Worm (Caenorhabditis elegans) whole organism, young adult: ENCODE results near the gene idpc-2.

Experiments used
- B0035.1 ChIP-seq: sonication (generic microtip); optimal IDR thresholded peaks from 2 replicates; lab custom pipeline; 2016; ENCODE audit warnings: missing genetic modification characterization, mild to moderate bottlenecking, missing compliant biosample characterization, missing genotype, missing genetic modification reagents
- F33H1.4 ChIP-seq: fragments of 200-800 bp; sonication (Bioruptor generic); IDR thresholded peaks from 2 replicates; pipeline ENCODE4 v1.3.6; 2022; ENCODE audit warnings: missing genetic modification reagents, missing genetic modification characterization, missing compliant biosample characterization
- F37B4.10 ChIP-seq: fragments of 200-800 bp; sonication (Bioruptor generic); IDR thresholded peaks from 2 replicates; pipeline ENCODE4 v1.3.6; 2022; ENCODE audit warnings: missing genetic modification characterization, missing compliant biosample characterization
- T26A5.8 ChIP-seq: sonication (generic microtip); optimal IDR thresholded peaks from 2 replicates; lab custom pipeline; 2016; ENCODE audit warnings: missing genetic modification characterization, missing compliant biosample characterization
- Y53F4B.3 ChIP-seq: fragments of 200-800 bp; sonication (Bioruptor generic); IDR thresholded peaks from 2 replicates; pipeline ENCODE4 v1.3.6; 2022; ENCODE audit warnings: missing genetic modification reagents, missing genetic modification characterization, missing compliant biosample characterization
- Y56A3A.18 ChIP-seq: fragments of 200-800 bp; sonication (Bioruptor generic); IDR thresholded peaks from 2 replicates; pipeline ENCODE4 v1.3.6; 2022; ENCODE audit warnings: missing genetic modification reagents, missing genetic modification characterization, missing compliant biosample characterization
- akir-1 ChIP-seq: fragments of 200-800 bp; sonication (Bioruptor generic); optimal IDR thresholded peaks from 2 replicates; lab custom pipeline; 2018; ENCODE audit warnings: mild to moderate bottlenecking, missing genetic modification characterization, moderate library complexity, missing compliant biosample characterization
- ama-1 ChIP-seq, 3 experiments: fragments of 150-350 bp in 1 of 3; sonication (generic microtip) in 2 of 3; optimal IDR thresholded peaks; 2 replicates each; lab custom pipeline; 2014 to 2018; ENCODE audit warnings: missing biosample characterization in 2 of 3, missing genetic modification characterization in 2 of 3, missing genetic modification reagents in 2 of 3
- aptf-3 ChIP-seq: fragments of 200-800 bp; sonication (Bioruptor generic); IDR thresholded peaks from 2 replicates; pipeline ENCODE4 v1.3.6; 2022; ENCODE audit warnings: missing genetic modification characterization, missing compliant biosample characterization
- atf-7 ChIP-seq: sonication (generic microtip); optimal IDR thresholded peaks from 2 replicates; lab custom pipeline; 2017; ENCODE audit warnings: mild to moderate bottlenecking, missing genetic modification characterization, missing compliant biosample characterization
- athp-1 ChIP-seq: sonication (generic microtip); optimal IDR thresholded peaks from 2 replicates; lab custom pipeline; 2017; ENCODE audit warnings: mild to moderate bottlenecking, missing genetic modification characterization, missing compliant biosample characterization
- attf-5 ChIP-seq: fragments of 200-800 bp; sonication (Bioruptor generic); optimal IDR thresholded peaks from 2 replicates; lab custom pipeline; 2018; ENCODE audit warnings: mild to moderate bottlenecking, missing genetic modification characterization, missing compliant biosample characterization
- attf-6 ChIP-seq: fragments of 200-800 bp; sonication (Bioruptor generic); IDR thresholded peaks from 2 replicates; pipeline ENCODE4 v1.3.6; 2022; ENCODE audit warnings: missing genetic modification reagents, missing genetic modification characterization, missing compliant biosample characterization
- cebp-1 ChIP-seq, 2 experiments: fragments of 200-800 bp in 1 of 2; sonication (Bioruptor generic) in 1 of 2; sonication (generic microtip) in 1 of 2; IDR thresholded peaks in 1 of 2; optimal IDR thresholded peaks in 1 of 2; 2 replicates each; pipeline versions ENCODE4 v1.3.6 to Lab custom; 2017 to 2022; ENCODE audit warnings: missing compliant biosample characterization in 2 of 2, missing genetic modification characterization in 2 of 2, mild to moderate bottlenecking in 1 of 2, missing genetic modification reagents in 1 of 2, moderate library complexity in 1 of 2
- ceh-91 ChIP-seq: fragments of 200-800 bp; sonication (Bioruptor generic); IDR thresholded peaks from 2 replicates; pipeline ENCODE4 v1.3.6; 2022; ENCODE audit warnings: missing genetic modification reagents, missing genetic modification characterization, missing compliant biosample characterization
- die-1 ChIP-seq: sonication (generic microtip); optimal IDR thresholded peaks from 2 replicates; lab custom pipeline; 2016; ENCODE audit warnings: missing genotype, mild to moderate bottlenecking, missing genetic modification characterization, missing compliant biosample characterization
- dpl-1 ChIP-seq: fragments of 150-350 bp; optimal IDR thresholded peaks from 2 replicates; lab custom pipeline; 2014; ENCODE audit warnings: missing biosample characterization, missing genetic modification reagents, missing genetic modification characterization
- egl-18 ChIP-seq: fragments of 200-800 bp; sonication (Bioruptor generic); IDR thresholded peaks from 2 replicates; pipeline ENCODE4 v1.3.6; 2022; ENCODE audit warnings: missing genetic modification reagents, missing genetic modification characterization, missing compliant biosample characterization
- ekl-4 ChIP-seq: fragments of 200-800 bp; sonication (Bioruptor generic); IDR thresholded peaks from 2 replicates; pipeline ENCODE4 v1.3.6; 2022; ENCODE audit warnings: missing genetic modification reagents, missing genetic modification characterization, missing compliant biosample characterization
- ets-4 ChIP-seq: fragments of 200-800 bp; sonication (Bioruptor generic); optimal IDR thresholded peaks from 2 replicates; lab custom pipeline; 2018; ENCODE audit warnings: mild to moderate bottlenecking, missing genetic modification characterization, missing compliant biosample characterization
- gei-17 ChIP-seq: fragments of 200-800 bp; sonication (Bioruptor generic); optimal IDR thresholded peaks from 2 replicates; lab custom pipeline; 2018; ENCODE audit warnings: mild to moderate bottlenecking, missing genetic modification characterization, missing compliant biosample characterization
- hlh-26 ChIP-seq: fragments of 200-800 bp; sonication (Bioruptor generic); conservative IDR thresholded peaks from 2 replicates; pipeline ENCODE4 v1.3.6; 2022; ENCODE audit warnings: missing genetic modification reagents, missing genetic modification characterization, missing compliant biosample characterization
- lag-1 ChIP-seq: fragments of 200-800 bp; sonication (Bioruptor generic); IDR thresholded peaks from 2 replicates; pipeline ENCODE4 v1.3.6; 2022; ENCODE audit warnings: missing genetic modification reagents, missing genetic modification characterization, missing compliant biosample characterization
- let-526 ChIP-seq: fragments of 200-800 bp; sonication (Bioruptor generic); IDR thresholded peaks from 2 replicates; pipeline ENCODE4 v1.3.6; 2022; ENCODE audit warnings: missing genetic modification reagents, missing genetic modification characterization, missing compliant biosample characterization
- lin-54 ChIP-seq: fragments of 200-800 bp; sonication (Bioruptor generic); optimal IDR thresholded peaks from 2 replicates; lab custom pipeline; 2018; ENCODE audit warnings: mild to moderate bottlenecking, missing genetic modification characterization, missing compliant biosample characterization
- lsl-1 ChIP-seq: fragments of 200-800 bp; sonication (Bioruptor generic); optimal IDR thresholded peaks from 2 replicates; lab custom pipeline; 2018; ENCODE audit warnings: mild to moderate bottlenecking, missing genetic modification characterization, moderate library complexity, missing compliant biosample characterization
- madf-3 ChIP-seq: fragments of 200-800 bp; sonication (Bioruptor generic); IDR thresholded peaks from 2 replicates; pipeline ENCODE4 v1.3.6; 2022; ENCODE audit warnings: missing genetic modification reagents, missing genetic modification characterization, missing compliant biosample characterization
- madf-8 ChIP-seq: fragments of 200-800 bp; sonication (Bioruptor generic); conservative IDR thresholded peaks from 2 replicates; pipeline ENCODE4 v1.3.6; 2022; ENCODE audit warnings: missing genetic modification reagents, missing genetic modification characterization, missing compliant biosample characterization
- mxl-1 ChIP-seq: sonication (generic microtip); optimal IDR thresholded peaks from 2 replicates; lab custom pipeline; 2016; ENCODE audit warnings: missing genetic modification characterization, missing compliant biosample characterization
- nhr-27 ChIP-seq: fragments of 200-800 bp; sonication (Bioruptor generic); optimal IDR thresholded peaks from 2 replicates; lab custom pipeline; 2018; ENCODE audit warnings: mild to moderate bottlenecking, missing genetic modification characterization, moderate library complexity, missing compliant biosample characterization
- nhr-80 ChIP-seq: sonication (generic microtip); optimal IDR thresholded peaks from 2 replicates; lab custom pipeline; 2016; ENCODE audit warnings: missing genetic modification characterization, missing compliant biosample characterization
- rpc-1 ChIP-seq, 2 experiments: fragments of 150-350 bp in 1 of 2; sonication (generic microtip) in 1 of 2; optimal IDR thresholded peaks; 2 replicates each; lab custom pipeline; 2014 to 2018; ENCODE audit warnings: missing biosample characterization in 1 of 2, missing genetic modification characterization in 1 of 2, missing genetic modification reagents in 1 of 2, missing genotype in 1 of 2
- snpc-1.1 ChIP-seq: sonication (generic microtip); optimal IDR thresholded peaks from 2 replicates; lab custom pipeline; 2017; ENCODE audit warnings: missing genetic modification characterization, mild to moderate bottlenecking, missing compliant biosample characterization, antibody characterized with exemption, moderate library complexity, missing genotype, missing genetic modification reagents; ENCODE audit not compliant: insufficient read depth
- snpc-1.3 ChIP-seq: sonication (generic microtip); optimal IDR thresholded peaks from 2 replicates; lab custom pipeline; 2017; ENCODE audit warnings: missing genetic modification characterization, mild to moderate bottlenecking, missing compliant biosample characterization, antibody characterized with exemption, moderate library complexity, missing genotype, missing genetic modification reagents; ENCODE audit not compliant: insufficient read depth
- snpc-3.4 ChIP-seq: sonication (generic microtip); optimal IDR thresholded peaks from 2 replicates; lab custom pipeline; 2017; ENCODE audit warnings: missing genetic modification characterization, mild to moderate bottlenecking, missing compliant biosample characterization, antibody characterized with exemption, moderate library complexity, missing genotype, missing genetic modification reagents
- snpc-4 ChIP-seq, 5 experiments: fragments of 150-350 bp in 1 of 5; sonication (generic microtip) in 4 of 5; optimal IDR thresholded peaks; 2 replicates each; lab custom pipeline; 2014 to 2018; ENCODE audit warnings: missing genetic modification characterization in 5 of 5, missing biosample characterization in 3 of 5, antibody characterized with exemption in 2 of 5, mild to moderate bottlenecking in 2 of 5, missing compliant biosample characterization in 2 of 5, missing genotype in 2 of 5, moderate library complexity in 2 of 5, missing genetic modification reagents in 1 of 5
- sptf-2 ChIP-seq: fragments of 200-800 bp; sonication (Bioruptor generic); optimal IDR thresholded peaks from 2 replicates; lab custom pipeline; 2018; ENCODE audit warnings: mild to moderate bottlenecking, missing genetic modification characterization, missing compliant biosample characterization
- tbp1 ChIP-seq: fragments of 200-800 bp; sonication (Bioruptor generic); optimal IDR thresholded peaks from 2 replicates; lab custom pipeline; 2018; ENCODE audit warnings: mild to moderate bottlenecking, missing genetic modification characterization, missing compliant biosample characterization
- ztf-25 ChIP-seq: fragments of 200-800 bp; sonication (Bioruptor generic); IDR thresholded peaks from 2 replicates; pipeline ENCODE4 v1.3.6; 2022; ENCODE audit warnings: missing genetic modification reagents, missing genetic modification characterization, missing compliant biosample characterization
- ztf-6 ChIP-seq: fragments of 200-800 bp; sonication (Bioruptor generic); IDR thresholded peaks from 2 replicates; pipeline ENCODE4 v1.3.6; 2022; ENCODE audit warnings: missing genetic modification reagents, missing genetic modification characterization, missing compliant biosample characterization

Gene idpc-2

DNA sequence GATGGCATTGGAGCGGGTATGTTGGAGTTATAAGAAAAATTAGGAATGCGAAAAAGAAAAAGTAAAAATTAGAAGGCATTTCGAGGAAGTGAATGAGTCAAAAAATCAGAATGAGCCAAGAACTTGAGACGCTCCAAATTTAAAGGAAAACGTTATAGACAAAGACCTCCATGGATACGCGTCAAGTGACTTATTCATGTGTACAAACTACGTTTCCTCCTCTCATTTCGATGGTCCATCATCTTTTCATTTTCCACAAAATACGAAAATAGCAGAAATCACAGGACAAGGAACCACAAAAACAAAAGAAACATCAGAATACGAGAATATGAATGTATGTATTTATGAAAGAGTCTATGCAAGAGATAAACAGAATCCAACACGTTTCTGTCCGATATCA is 20.2 kb upstream of the idpc-2 start, which contains the start of gene F28A12.3:
F28A12.3 (minus strand) TSS at position 101 of the 400 bp plus-strand sequence.
- TF ChIP-seq let-526 (GFP tag; lab: Robert Waterston, UW) (no peak), F37B4.10 (GFP tag; lab: Robert Waterston, UW) (no peak), tbp1 (GFP tag; lab: Kevin White, UChicago) (no peak), cebp-1 (GFP tag; IDR thresholded peaks at IDR 0.05; lab: Robert Waterston, UW) (no peak), cebp-1 (tag; optimal IDR thresholded peaks at IDR 0.05; lab: Kevin White, UChicago) (no peak), Y53F4B.3 (GFP tag; lab: Robert Waterston, UW) (no peak), athp-1 (tag; lab: Kevin White, UChicago) (no peak), attf-5 (GFP tag; lab: Kevin White, UChicago) (no peak), madf-8 (GFP tag; lab: Robert Waterston, UW) (no peak), madf-3 (GFP tag; lab: Robert Waterston, UW) (no peak), akir-1 (no peak), atf-7 (no peak), ceh-91 (GFP tag; lab: Robert Waterston, UW) (no peak), F33H1.4 (no peak), ekl-4 (no peak), lin-54 (GFP tag; lab: Kevin White, UChicago) (no peak), T26A5.8 (tag; lab: Kevin White, UChicago) (no peak), ztf-6 (GFP tag; lab: Robert Waterston, UW) (no peak), ztf-25 (GFP tag; lab: Robert Waterston, UW) (no peak), rpc-1 (optimal IDR thresholded peaks at IDR 0.05; lab: Kevin White, UChicago) (no peak), rpc-1 (tag; optimal IDR thresholded peaks at IDR 0.05; lab: Kevin White, UChicago) (no peak), die-1 (tag; lab: Kevin White, UChicago) (no peak)
- TF ChIP-seq, all 124 proteins: peak for 0

- TF ChIP-seq snpc-3.4 (tag; lab: Kevin White, UChicago) = no peak
- TF ChIP-seq snpc-4 (GFP tag; optimal IDR thresholded peaks at IDR 0.05; lab: Kevin White, UChicago) = no peak
- TF ChIP-seq snpc-4 (tag; optimal IDR thresholded peaks at IDR 0.05; lab: Kevin White, UChicago) = no peak
- no peak for TF ChIP-seq attf-6 (GFP tag; lab: Robert Waterston, UW)
- no peak for TF ChIP-seq F37B4.10 (GFP tag; lab: Robert Waterston, UW)
- TF ChIP-seq lsl-1 = no peak
- TF ChIP-seq snpc-1.1 (tag; lab: Kevin White, UChicago) = no peak
- TF ChIP-seq lag-1 (GFP tag; lab: Robert Waterston, UW) = no peak
These were observed 16.7 kb upstream of the idpc-2 start, which contains the start of the genes F28A12.10 and acd-4 for ce11 chrV:8637666-8638271. Gene F28A12.10 (minus strand): TSS chrV:8637766. Gene acd-4 (plus strand): TSS chrV:8638221.

DNA sequence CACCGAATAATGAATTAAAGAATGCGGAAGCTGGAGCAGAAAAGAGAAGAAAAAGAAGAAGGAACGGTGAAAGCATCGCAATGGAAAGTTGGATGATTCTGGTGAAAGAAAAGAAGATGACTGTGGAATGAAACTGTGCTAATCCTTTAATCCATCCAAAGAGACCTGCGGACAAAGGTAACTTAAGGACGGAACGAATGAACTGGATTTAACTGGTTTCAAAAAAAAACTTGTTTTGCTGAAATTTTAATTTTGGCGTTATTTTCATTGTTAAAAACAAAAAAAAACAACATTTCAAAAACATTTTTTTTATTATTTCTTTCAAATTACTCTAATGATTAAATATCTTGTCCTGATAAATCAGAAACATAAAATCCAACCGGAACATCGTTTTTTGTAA is 15.8 kb upstream of the idpc-2 start, which contains the start of gene grl-12:
grl-12 (minus strand) TSS at position 101 of the 400 bp plus-strand sequence.
- TF ChIP-seq sptf-2 (GFP tag; lab: Kevin White, UChicago) = no peak
- TF ChIP-seq mxl-1 (tag; lab: Kevin White, UChicago) = no peak
- TF ChIP-seq madf-8 (GFP tag; lab: Robert Waterston, UW) = no peak
- TF ChIP-seq gei-17 = no peak
- no peak for TF ChIP-seq aptf-3
- no peak for TF ChIP-seq dpl-1 (GFP tag; lab: Kevin White, UChicago)
- no peak for TF ChIP-seq Y53F4B.3 (GFP tag; lab: Robert Waterston, UW)
- TF ChIP-seq snpc-1.3 (tag; lab: Kevin White, UChicago) = no peak
- no peak for TF ChIP-seq Y56A3A.18 (GFP tag; lab: Robert Waterston, UW)
- TF ChIP-seq nhr-27 (tag; lab: Kevin White, UChicago) = no peak
- no peak for TF ChIP-seq ama-1 (optimal IDR thresholded peaks at IDR 0.05; lab: Kevin White, UChicago)
- no peak for TF ChIP-seq ama-1 (GFP tag; optimal IDR thresholded peaks at IDR 0.05; lab: Kevin White, UChicago)
- no peak for TF ChIP-seq egl-18 (GFP tag; lab: Robert Waterston, UW)
- no peak for TF ChIP-seq akir-1
- no peak for TF ChIP-seq ets-4 (GFP tag; lab: Kevin White, UChicago)
- TF ChIP-seq B0035.1 (tag; lab: Kevin White, UChicago) = no peak
- TF ChIP-seq nhr-80 (tag; lab: Kevin White, UChicago) = no peak
- no peak for TF ChIP-seq hlh-26 (GFP tag; lab: Robert Waterston, UW)
